Fruit fly (Drosophila melanogaster) whole organism, pupa: ENCODE results near the gene Flad2.
A peak's percentile ranks its signal among the peaks of the same experiment; 100 is the strongest.

Experiments
- CG10348 ChIP-seq: fragments of 200-800 bp; sonication (Bioruptor generic); IDR thresholded peaks from 2 replicates; pipeline ENCODE4 v1.3.6; 2022; ENCODE audit warnings: missing biosample characterization, missing genetic modification characterization
- CG12605 ChIP-seq: fragments of 200-800 bp; sonication (Bioruptor generic); IDR thresholded peaks from 2 replicates; pipeline ENCODE4 v1.3.6; 2022; ENCODE audit warnings: missing biosample characterization, missing genetic modification characterization
- CG13204 ChIP-seq: fragments of 200-800 bp; sonication (Bioruptor generic); optimal IDR thresholded peaks from 2 replicates; lab custom pipeline; 2018; ENCODE audit warnings: missing biosample characterization, mild to moderate bottlenecking, missing genetic modification characterization, moderate library complexity
- CG14655 ChIP-seq: fragments of 200-800 bp; sonication (Bioruptor generic); optimal IDR thresholded peaks from 3 replicates; lab custom pipeline; 2017; ENCODE audit warnings: mild to moderate bottlenecking, missing biosample characterization, missing genetic modification reagents, missing genetic modification characterization
- CG15710 ChIP-seq: fragments of 200-800 bp; sonication (Bioruptor generic); optimal IDR thresholded peaks from 2 replicates; lab custom pipeline; 2018; ENCODE audit warnings: missing biosample characterization, mild to moderate bottlenecking, missing genetic modification characterization, moderate library complexity
- CG17806 ChIP-seq: fragments of 200-800 bp; sonication (Bioruptor generic); optimal IDR thresholded peaks from 2 replicates; lab custom pipeline; 2018; ENCODE audit warnings: missing biosample characterization, mild to moderate bottlenecking, missing genetic modification characterization, moderate library complexity
- CG32121 ChIP-seq: fragments of 200-800 bp; sonication (Bioruptor generic); IDR thresholded peaks from 2 replicates; pipeline ENCODE4 v1.3.6; 2022; ENCODE audit warnings: missing biosample characterization, missing genetic modification characterization
- CG34367 ChIP-seq: fragments of 200-800 bp; sonication (Bioruptor generic); optimal IDR thresholded peaks from 2 replicates; lab custom pipeline; 2018; ENCODE audit warnings: missing biosample characterization, mild to moderate bottlenecking, missing genetic modification characterization
- CG4496 ChIP-seq: fragments of 200-800 bp; sonication (Bioruptor generic); IDR thresholded peaks from 3 replicates; pipeline ENCODE4 v1.3.6; 2022; ENCODE audit warnings: missing biosample characterization, missing genetic modification characterization
- CG8159 ChIP-seq: fragments of 200-800 bp; sonication (Bioruptor generic); optimal IDR thresholded peaks from 3 replicates; lab custom pipeline; 2018; ENCODE audit warnings: missing biosample characterization, mild to moderate bottlenecking, missing genetic modification characterization, moderate library complexity
- CG8301 ChIP-seq: fragments of 200-800 bp; sonication (Bioruptor generic); optimal IDR thresholded peaks from 2 replicates; lab custom pipeline; 2018; ENCODE audit warnings: missing biosample characterization, mild to moderate bottlenecking, missing genetic modification characterization
- CG9948 ChIP-seq: fragments of 200-800 bp; sonication (Bioruptor generic); optimal IDR thresholded peaks from 2 replicates; lab custom pipeline; 2018; ENCODE audit warnings: missing biosample characterization, mild to moderate bottlenecking, missing genetic modification characterization, moderate library complexity
- D1 ChIP-seq: fragments of 200-800 bp; sonication (Bioruptor generic); optimal IDR thresholded peaks from 2 replicates; lab custom pipeline; 2018; ENCODE audit warnings: missing biosample characterization, mild to moderate bottlenecking, missing genetic modification characterization, moderate library complexity
- EcR ChIP-seq: fragments of 200-800 bp; sonication (Bioruptor generic); optimal IDR thresholded peaks from 3 replicates; lab custom pipeline; 2019; ENCODE audit warnings: missing biosample characterization, missing genetic modification characterization, mild to moderate bottlenecking, moderate library complexity, missing genetic modification reagents
- Ets98B ChIP-seq: fragments of 200-800 bp; sonication (Bioruptor generic); IDR thresholded peaks from 2 replicates; pipeline ENCODE4 v1.3.6; 2022; ENCODE audit warnings: missing biosample characterization, missing genetic modification characterization
- Pif1A ChIP-seq: fragments of 200-800 bp; sonication (Bioruptor generic); optimal IDR thresholded peaks from 3 replicates; lab custom pipeline; 2016; ENCODE audit warnings: missing biosample characterization, missing genetic modification characterization
- Pif1B ChIP-seq: fragments of 200-800 bp; sonication (Bioruptor generic); optimal IDR thresholded peaks from 3 replicates; lab custom pipeline; 2016; ENCODE audit warnings: missing biosample characterization, missing genetic modification characterization
- Snoo ChIP-seq: fragments of 200-800 bp; sonication (Bioruptor generic); optimal IDR thresholded peaks from 3 replicates; lab custom pipeline; 2017; ENCODE audit warnings: missing biosample characterization, mild to moderate bottlenecking, missing genetic modification characterization, inconsistent platforms
- fd96Ca ChIP-seq: fragments of 200-800 bp; sonication (Bioruptor generic); IDR thresholded peaks from 3 replicates; pipeline ENCODE4 v1.3.6; 2022; ENCODE audit warnings: missing biosample characterization, missing genetic modification characterization
- gl ChIP-seq: fragments of 200-800 bp; sonication (Bioruptor generic); optimal IDR thresholded peaks from 2 replicates; lab custom pipeline; 2018; ENCODE audit warnings: missing biosample characterization, mild to moderate bottlenecking, missing genetic modification characterization
- rn ChIP-seq: fragments of 200-800 bp; sonication (Bioruptor generic); IDR thresholded peaks from 2 replicates; pipeline ENCODE4 v1.3.6; 2022; ENCODE audit warnings: missing biosample characterization, missing genetic modification characterization

Flad2 gene

DNA sequence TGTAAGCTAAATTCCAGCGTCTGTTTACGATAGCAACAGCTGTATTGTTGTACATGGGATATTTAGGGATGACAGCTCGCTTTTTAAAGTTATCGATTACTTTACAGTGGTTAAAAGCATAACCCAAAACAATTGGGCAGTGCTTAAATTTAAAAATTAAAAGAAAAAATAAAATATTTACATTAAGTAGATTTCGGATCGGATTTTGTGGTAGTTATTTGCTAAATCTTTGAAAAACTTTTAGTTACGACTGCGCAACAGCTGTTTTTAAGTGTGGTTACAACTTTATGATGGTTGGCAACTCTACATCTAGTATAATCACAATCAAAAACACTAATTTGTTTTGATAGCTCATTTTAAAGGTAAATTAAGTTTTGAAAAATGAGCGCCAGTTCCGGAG lies 25.1 kb upstream of the Flad2 start, which contains the start of the genes Ing5 and CG7099:
Gene Ing5, minus strand, starts transcription at position 58 of the 400 bp plus-strand sequence.
Gene CG7099, plus strand, starts transcription at position 317 of the 400 bp plus-strand sequence.
- TF ChIP-seq Snoo (tag; lab: Kevin White, UChicago) (peak; percentile 95), CG14655 (no peak), CG34367 (tag; lab: Kevin White, UChicago) (peak; percentile 88), Pif1A (GFP tag; lab: Kevin White, UChicago) (no peak), CG12605 (GFP tag; lab: Robert Waterston, UW) (peak; percentile 89), CG8159 (tag; lab: Kevin White, UChicago) (peak; percentile 93), CG9948 (tag; lab: Kevin White, UChicago) (peak; percentile 92), EcR (GFP tag; lab: Kevin White, UChicago) (no peak), Ets98B (peak; percentile 93), CG13204 (no peak), D1 (tag; lab: Kevin White, UChicago) (no peak), CG32121 (GFP tag; lab: Robert Waterston, UW) (peak; percentile 93), CG10348 (GFP tag; lab: Robert Waterston, UW) (peak; percentile 63), gl (tag; lab: Kevin White, UChicago) (peak; percentile 77), Pif1B (peak; percentile 93), CG17806 (tag; lab: Kevin White, UChicago) (peak; percentile 94), CG15710 (tag; lab: Kevin White, UChicago) (peak; percentile 93), CG8301 (tag; lab: Kevin White, UChicago) (peak; percentile 89), rn (GFP tag; lab: Robert Waterston, UW) (peak; percentile 87), CG4496 (peak; percentile 96), fd96Ca (GFP tag; lab: Robert Waterston, UW) (peak; percentile 93)
- TF ChIP-seq, all 21 proteins: peak for 16

- TF ChIP-seq CG34367 (tag; lab: Kevin White, UChicago) (peak; percentile 82), CG9948 (tag; lab: Kevin White, UChicago) (peak; percentile 8), EcR (GFP tag; lab: Kevin White, UChicago) (no peak), CG12605 (GFP tag; lab: Robert Waterston, UW) (peak; percentile 81), rn (GFP tag; lab: Robert Waterston, UW) (peak; percentile 62; the same call in 1 of the 2 replicates), CG10348 (GFP tag; lab: Robert Waterston, UW) (no peak), CG17806 (tag; lab: Kevin White, UChicago) (peak; percentile 25), Snoo (tag; lab: Kevin White, UChicago) (peak; percentile 95), Pif1A (GFP tag; lab: Kevin White, UChicago) (peak; percentile 89), Ets98B (peak; percentile 80), CG4496 (peak; percentile 92), Pif1B (peak; percentile 84), CG8301 (tag; lab: Kevin White, UChicago) (peak; percentile 59), CG32121 (GFP tag; lab: Robert Waterston, UW) (peak; percentile 62; the same call in 1 of the 2 replicates), CG15710 (tag; lab: Kevin White, UChicago) (peak; percentile 70), CG13204 (no peak), D1 (tag; lab: Kevin White, UChicago) (no peak), CG8159 (tag; lab: Kevin White, UChicago) (peak; percentile 66), gl (tag; lab: Kevin White, UChicago) (peak; percentile 80), CG14655 (no peak), fd96Ca (GFP tag; lab: Robert Waterston, UW) (peak; percentile 63; the same call in 1 of the 3 replicates)
These were observed 17.4 kb upstream of the Flad2 start, which contains the start of gene RpL24 for dm6 chr2L:13394903-13395302. Gene RpL24 (minus strand): TSS chr2L:13395131.

dm6 chr2L:13396084-13396483 lies 16.2 kb upstream of the Flad2 start, which contains the start of gene CG16957:
Gene CG16957 (minus strand): TSS chr2L:13396184.
- no peak for TF ChIP-seq CG12605 (GFP tag; lab: Robert Waterston, UW)
- TF ChIP-seq gl (tag; lab: Kevin White, UChicago): no peak
- no peak for TF ChIP-seq Pif1B
- TF ChIP-seq Snoo (tag; lab: Kevin White, UChicago): no peak
- TF ChIP-seq CG15710 (tag; lab: Kevin White, UChicago): no peak
- TF ChIP-seq CG4496: no peak
- no peak for TF ChIP-seq Pif1A (GFP tag; lab: Kevin White, UChicago)
- no peak for TF ChIP-seq CG8301 (tag; lab: Kevin White, UChicago)
- no peak for TF ChIP-seq rn (GFP tag; lab: Robert Waterston, UW)
- no peak for TF ChIP-seq CG32121 (GFP tag; lab: Robert Waterston, UW)
- TF ChIP-seq CG34367 (tag; lab: Kevin White, UChicago): no peak
- no peak for TF ChIP-seq D1 (tag; lab: Kevin White, UChicago)
- no peak for TF ChIP-seq fd96Ca (GFP tag; lab: Robert Waterston, UW)
- no peak for TF ChIP-seq CG17806 (tag; lab: Kevin White, UChicago)
- no peak for TF ChIP-seq CG14655
- TF ChIP-seq CG10348 (GFP tag; lab: Robert Waterston, UW): no peak
- TF ChIP-seq EcR (GFP tag; lab: Kevin White, UChicago): no peak
- no peak for TF ChIP-seq CG8159 (tag; lab: Kevin White, UChicago)
- no peak for TF ChIP-seq CG9948 (tag; lab: Kevin White, UChicago)

DNA sequence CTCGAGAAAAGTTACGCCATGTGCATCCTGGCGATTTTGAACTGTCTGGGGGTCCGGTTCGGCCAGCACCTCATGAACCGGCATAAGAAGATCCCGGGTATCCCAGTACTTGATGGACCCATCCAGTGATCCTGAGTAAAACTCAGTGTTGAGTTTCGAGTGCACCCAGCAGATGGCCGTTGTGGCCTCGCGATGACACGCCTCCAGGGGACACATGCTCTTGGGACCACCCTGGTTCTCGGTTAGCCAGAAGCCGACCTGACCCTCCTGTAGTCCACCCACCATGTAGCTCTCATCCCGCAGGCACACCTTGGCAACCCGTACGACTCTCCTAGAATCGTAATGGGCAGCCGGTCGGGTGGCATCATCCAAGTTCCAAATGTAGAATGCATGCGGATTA lies 14.9 kb upstream of the Flad2 start:
- TF ChIP-seq CG8301 (tag; lab: Kevin White, UChicago): no peak
- no peak for TF ChIP-seq CG15710 (tag; lab: Kevin White, UChicago)
- TF ChIP-seq CG34367 (tag; lab: Kevin White, UChicago): no peak
- no peak for TF ChIP-seq gl (tag; lab: Kevin White, UChicago)
- no peak for TF ChIP-seq D1 (tag; lab: Kevin White, UChicago)
- no peak for TF ChIP-seq Pif1B
- no peak for TF ChIP-seq EcR (GFP tag; lab: Kevin White, UChicago)
- no peak for TF ChIP-seq CG13204
- TF ChIP-seq Ets98B: no peak
- TF ChIP-seq rn (GFP tag; lab: Robert Waterston, UW): no peak
- TF ChIP-seq CG12605 (GFP tag; lab: Robert Waterston, UW): no peak
- TF ChIP-seq CG9948 (tag; lab: Kevin White, UChicago): no peak
- TF ChIP-seq CG4496: no peak
- no peak for TF ChIP-seq CG14655
- TF ChIP-seq CG10348 (GFP tag; lab: Robert Waterston, UW): no peak
- TF ChIP-seq CG8159 (tag; lab: Kevin White, UChicago): no peak
- TF ChIP-seq CG17806 (tag; lab: Kevin White, UChicago): no peak
- TF ChIP-seq Pif1A (GFP tag; lab: Kevin White, UChicago): no peak
- no peak for TF ChIP-seq fd96Ca (GFP tag; lab: Robert Waterston, UW)
- TF ChIP-seq CG32121 (GFP tag; lab: Robert Waterston, UW): no peak
